Fruit fly (Drosophila melanogaster) Kc167 (cell line): ENCODE data around the gene Ndf.

ENCODE experiments used
- Sin3A ChIP-seq: fragments of >200 bp; optimal IDR thresholded peaks from 2 replicates; lab custom pipeline; 2018; ENCODE audit warnings: missing external identifiers
- h ChIP-seq: fragments of >200 bp; optimal IDR thresholded peaks from 3 replicates; lab custom pipeline; 2018; ENCODE audit warnings: missing external identifiers
- insv ChIP-seq: fragments of >200 bp; optimal IDR thresholded peaks from 3 replicates; lab custom pipeline; 2018; ENCODE audit warnings: missing external identifiers
- psq ChIP-seq: fragments of >200 bp; optimal IDR thresholded peaks from 2 replicates; lab custom pipeline; 2017; ENCODE audit warnings: missing external identifiers

DNA sequence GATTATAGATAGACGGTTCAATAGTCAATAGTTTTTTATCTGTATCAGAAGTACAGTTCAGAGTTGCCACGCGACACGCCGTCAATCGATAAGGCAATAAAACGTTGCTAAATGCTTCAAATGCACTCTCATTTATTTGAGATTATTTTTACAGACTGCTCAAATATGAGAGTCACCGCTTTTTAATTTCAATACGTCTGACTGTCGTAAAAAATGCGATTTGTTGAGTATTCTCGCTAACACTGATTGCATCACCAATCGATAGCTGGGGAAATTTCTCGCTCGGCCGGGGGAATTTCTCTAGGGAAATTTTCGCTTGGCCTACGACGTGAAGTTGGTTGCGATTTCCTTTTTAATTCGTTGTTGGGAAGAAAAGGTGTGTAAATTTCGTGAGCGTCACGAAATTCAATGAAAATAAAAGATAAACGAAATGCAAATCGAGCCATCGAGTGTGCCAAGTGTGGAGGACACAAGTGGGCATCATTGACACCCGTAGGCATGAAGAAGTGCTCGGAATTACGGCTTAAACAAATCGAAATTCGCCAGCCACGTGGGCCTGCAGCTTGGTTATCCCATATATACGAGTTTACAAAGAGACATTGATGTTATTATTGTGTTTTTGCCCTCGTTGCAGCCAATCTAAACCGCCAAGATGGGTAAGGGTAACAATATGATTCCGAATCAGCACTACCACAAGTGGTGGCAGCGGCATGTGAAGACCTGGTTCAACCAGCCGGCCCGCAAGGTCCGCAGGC lies 36.5 kb upstream of the Ndf start, which contains the start of the genes Dref and RpL13:
- TF ChIP-seq Sin3A: no peak
- no peak for TF ChIP-seq insv
- TF ChIP-seq psq (lab: Kevin White, UChicago): no peak
- no peak for TF ChIP-seq h (lab: Kevin White, UChicago)
